Fruit fly (Drosophila melanogaster): ENCODE data around the gene CG44532.

The CG44532 gene

dm6 chrX:9193604-9194003, 31.7 kb downstream of the CG44532 start, which contains the start of gene CG12106 (continued):
- TF ChIP-seq zfh1 (GFP tag; IDR thresholded peaks at IDR 0.05): no peak
- no peak for TF ChIP-seq org-1 (GFP tag; optimal IDR thresholded peaks at IDR 0.05)
- TF ChIP-seq CG11504 (tag; optimal IDR thresholded peaks at IDR 0.05): peak; percentile 60
- no peak for TF ChIP-seq CG18764 (GFP tag; optimal IDR thresholded peaks at IDR 0.05)
- TF ChIP-seq CG32767 (GFP tag; IDR thresholded peaks at IDR 0.05): no peak
- TF ChIP-seq Hmr (GFP tag; optimal IDR thresholded peaks at IDR 0.05): no peak
- TF ChIP-seq pzg (GFP tag; optimal IDR thresholded peaks at IDR 0.05): peak; percentile 30
- no peak for TF ChIP-seq slou (GFP tag; optimal IDR thresholded peaks at IDR 0.05)
- peak; percentile 72 for TF ChIP-seq slbo (GFP tag; IDR thresholded peaks at IDR 0.05)
- TF ChIP-seq eve (GFP tag; optimal IDR thresholded peaks at IDR 0.05): no peak
- no peak for TF ChIP-seq Adf1 (GFP tag; IDR thresholded peaks at IDR 0.05)
- no peak for TF ChIP-seq CG6683 (GFP tag; optimal IDR thresholded peaks at IDR 0.05)
- no peak for TF ChIP-seq Dfd (GFP tag; optimal IDR thresholded peaks at IDR 0.05)
- TF ChIP-seq CG8478 (optimal IDR thresholded peaks at IDR 0.05): no peak
- peak; percentile 49 for TF ChIP-seq Xbp1 (GFP tag; optimal IDR thresholded peaks at IDR 0.05)
- no peak for TF ChIP-seq Awh (GFP tag; IDR thresholded peaks at IDR 0.05)
- TF ChIP-seq Deaf1 (tag; optimal IDR thresholded peaks at IDR 0.05): no peak
- TF ChIP-seq CG13624 (GFP tag; optimal IDR thresholded peaks at IDR 0.05): peak; percentile 6
- no peak; the same call in 1 of the 2 replicates for TF ChIP-seq Drgx (GFP tag; IDR thresholded peaks at IDR 0.05)
- TF ChIP-seq yki (optimal IDR thresholded peaks at IDR 0.05): no peak
- TF ChIP-seq cas (GFP tag; IDR thresholded peaks at IDR 0.05): no peak
- no peak for TF ChIP-seq lmd (GFP tag; IDR thresholded peaks at IDR 0.05)
- TF ChIP-seq CG1832 (GFP tag; optimal IDR thresholded peaks at IDR 0.05): no peak
- peak; percentile 14 for TF ChIP-seq Hsf (GFP tag; optimal IDR thresholded peaks at IDR 0.05)
- no peak for TF ChIP-seq MESR4 (GFP tag; optimal IDR thresholded peaks at IDR 0.05)
- TF ChIP-seq Hand (GFP tag; optimal IDR thresholded peaks at IDR 0.05): no peak
- TF ChIP-seq CG8281 (tag; optimal IDR thresholded peaks at IDR 0.05): no peak
- TF ChIP-seq Doc3 (GFP tag; IDR thresholded peaks at IDR 0.05; ENCODE audit: partially characterized antibody): no peak
- no peak for TF ChIP-seq CG16813 (GFP tag; IDR thresholded peaks at IDR 0.05; ENCODE audit: partially characterized antibody)
- no peak for TF ChIP-seq CG3407 (GFP tag; optimal IDR thresholded peaks at IDR 0.05)
- TF ChIP-seq pho (GFP tag; optimal IDR thresholded peaks at IDR 0.05): no peak
- no peak for TF ChIP-seq CG33213 (GFP tag; optimal IDR thresholded peaks at IDR 0.05)
- no peak; the same call in 1 of the 2 replicates for TF ChIP-seq vvl (GFP tag; IDR thresholded peaks at IDR 0.05)
- no peak for TF ChIP-seq amos (GFP tag; IDR thresholded peaks at IDR 0.05; ENCODE audit: partially characterized antibody)
- peak in 1 of 2 experiments; percentile 20 for TF ChIP-seq Pdp1 (GFP tag; optimal IDR thresholded peaks at IDR 0.05)
- peak; percentile 42; the same call in 1 of the 2 replicates for TF ChIP-seq Oaz (GFP tag; IDR thresholded peaks at IDR 0.05)
- no peak for TF ChIP-seq HLHmδ (GFP tag; optimal IDR thresholded peaks at IDR 0.05)
- peak; percentile 8 for TF ChIP-seq CG4854 (GFP tag; optimal IDR thresholded peaks at IDR 0.05)
- TF ChIP-seq hbn (GFP tag; IDR thresholded peaks at IDR 0.05; ENCODE audit: partially characterized antibody): no peak
- TF ChIP-seq unpg (GFP tag; optimal IDR thresholded peaks at IDR 0.05): peak; percentile 59
- TF ChIP-seq Ets97D (GFP tag; optimal IDR thresholded peaks at IDR 0.05): no peak
- TF ChIP-seq CG2120 (GFP tag; optimal IDR thresholded peaks at IDR 0.05): peak; percentile 74
- TF ChIP-seq Vsx1 (GFP tag; optimal IDR thresholded peaks at IDR 0.05): no peak
- TF ChIP-seq CG9437 (GFP tag; optimal IDR thresholded peaks at IDR 0.05): no peak
- TF ChIP-seq CG3726 (GFP tag; IDR thresholded peaks at IDR 0.05): no peak
- TF ChIP-seq tx (GFP tag; optimal IDR thresholded peaks at IDR 0.05): no peak
- no peak for TF ChIP-seq CG11247 (GFP tag; IDR thresholded peaks at IDR 0.05)
- no peak for TF ChIP-seq cg (GFP tag; optimal IDR thresholded peaks at IDR 0.05)
- TF ChIP-seq gro (GFP tag; optimal IDR thresholded peaks at IDR 0.05): peak; percentile 33
- TF ChIP-seq Max (GFP tag; optimal IDR thresholded peaks at IDR 0.05): no peak
- TF ChIP-seq sna (GFP tag; IDR thresholded peaks at IDR 0.05; ENCODE audit: partially characterized antibody): no peak
- no peak for TF ChIP-seq CG17612 (GFP tag; IDR thresholded peaks at IDR 0.05)
